Fruit fly (Drosophila melanogaster) S2 (cell line): ENCODE measurements around the gene Sld5.

Experiments
- CG8478 ChIP-seq: fragments of >200 bp; optimal IDR thresholded peaks from 2 replicates; lab custom pipeline; 2018
- CTCF ChIP-seq, 2 experiments: fragments of >200 bp; optimal IDR thresholded peaks; 2 replicates each; lab custom pipeline; 2018

dm6 chr3R:26010628-26011027, 45.7 kb downstream of the Sld5 start:
- TF ChIP-seq CTCF (optimal IDR thresholded peaks at IDR 0.05; lab: Kevin White, UChicago) = no peak
- no peak for TF ChIP-seq CG8478 (lab: Kevin White, UChicago)
